Fruit fly (Drosophila melanogaster) whole organism, embryonic: ENCODE data around the gene CG46439.
A peak's percentile ranks its signal among the peaks of the same experiment; 100 is the strongest.

Experiments used
- Ada2b ChIP-seq: fragments of 200-800 bp; sonication (Bioruptor generic); IDR thresholded peaks from 2 replicates; pipeline ENCODE4 v1.3.6; 2022; ENCODE audit warnings: missing biosample characterization, missing genetic modification characterization
- Bgb ChIP-seq: fragments of 200-800 bp; sonication (Bioruptor generic); IDR thresholded peaks from 2 replicates; pipeline ENCODE4 v1.3.6; 2022; ENCODE audit warnings: missing biosample characterization, missing genetic modification characterization; ENCODE audit not compliant: partially characterized antibody
- CG10366 ChIP-seq: fragments of 200-800 bp; sonication (Bioruptor generic); IDR thresholded peaks from 2 replicates; pipeline ENCODE4 v1.3.6; 2022; ENCODE audit warnings: missing biosample characterization, missing genetic modification characterization
- CG10654 ChIP-seq: fragments of 200-800 bp; sonication (Bioruptor generic); optimal IDR thresholded peaks from 2 replicates; lab custom pipeline; 2016; ENCODE audit warnings: missing biosample characterization, missing genetic modification characterization
- CG1602 ChIP-seq: fragments of 200-800 bp; sonication (Bioruptor generic); optimal IDR thresholded peaks from 3 replicates; lab custom pipeline; 2016; ENCODE audit warnings: missing biosample characterization, missing genetic modification characterization
- CG17359 ChIP-seq: fragments of 200-800 bp; sonication (Bioruptor generic); optimal IDR thresholded peaks from 3 replicates; lab custom pipeline; 2018; ENCODE audit warnings: missing biosample characterization, mild to moderate bottlenecking, missing genetic modification characterization, moderate library complexity
- CG17568 ChIP-seq: fragments of 200-800 bp; sonication (Bioruptor generic); optimal IDR thresholded peaks from 2 replicates; lab custom pipeline; 2018; ENCODE audit warnings: missing biosample characterization, mild to moderate bottlenecking, missing genetic modification characterization, moderate library complexity
- CG1832 ChIP-seq: fragments of 200-800 bp; sonication (Bioruptor generic); optimal IDR thresholded peaks from 2 replicates; lab custom pipeline; 2017; ENCODE audit warnings: missing biosample characterization, mild to moderate bottlenecking, missing genetic modification characterization, inconsistent platforms
- CG2129 ChIP-seq: fragments of 200-800 bp; sonication (Bioruptor generic); IDR thresholded peaks from 2 replicates; pipeline ENCODE4 v1.3.6; 2022; ENCODE audit warnings: missing biosample characterization, missing genetic modification characterization; ENCODE audit not compliant: partially characterized antibody
- CG30431 ChIP-seq: fragments of 200-800 bp; sonication (Bioruptor generic); optimal IDR thresholded peaks from 2 replicates; lab custom pipeline; 2017; ENCODE audit warnings: missing biosample characterization, missing genetic modification characterization
- CG31365 ChIP-seq: fragments of 200-800 bp; sonication (Bioruptor generic); optimal IDR thresholded peaks from 2 replicates; lab custom pipeline; 2018; ENCODE audit warnings: missing biosample characterization, mild to moderate bottlenecking, missing genetic modification characterization
- CG33213 ChIP-seq: fragments of 200-800 bp; sonication (Bioruptor generic); optimal IDR thresholded peaks from 3 replicates; lab custom pipeline; 2016; ENCODE audit warnings: missing biosample characterization, missing genetic modification characterization
- CG4424 ChIP-seq: fragments of 200-800 bp; sonication (Bioruptor generic); optimal IDR thresholded peaks from 3 replicates; lab custom pipeline; 2016; ENCODE audit warnings: missing biosample characterization, missing genetic modification characterization
- CG5245 ChIP-seq: fragments of 200-800 bp; sonication (Bioruptor generic); optimal IDR thresholded peaks from 3 replicates; lab custom pipeline; 2016; ENCODE audit warnings: missing biosample characterization, missing genetic modification characterization
- CG6689 ChIP-seq: fragments of 200-800 bp; sonication (Bioruptor generic); IDR thresholded peaks from 2 replicates; pipeline ENCODE4 v1.3.6; 2022; ENCODE audit warnings: missing biosample characterization, missing genetic modification characterization
- CG6813 ChIP-seq: fragments of 200-800 bp; sonication (Bioruptor generic); optimal IDR thresholded peaks from 2 replicates; lab custom pipeline; 2017; ENCODE audit warnings: missing biosample characterization, missing genetic modification characterization, mild to moderate bottlenecking, moderate library complexity, missing genetic modification reagents
- CG7372 ChIP-seq: fragments of 200-800 bp; sonication (Bioruptor generic); IDR thresholded peaks from 2 replicates; pipeline ENCODE4 v1.3.6; 2022; ENCODE audit warnings: missing biosample characterization, missing genetic modification characterization
- CHES-1-like ChIP-seq: fragments of 200-800 bp; sonication (Bioruptor generic); optimal IDR thresholded peaks from 2 replicates; lab custom pipeline; 2016; ENCODE audit warnings: missing biosample characterization, missing genetic modification characterization
- Chrac-16 ChIP-seq: fragments of 200-800 bp; sonication (Bioruptor generic); optimal IDR thresholded peaks from 3 replicates; lab custom pipeline; 2016; ENCODE audit warnings: missing biosample characterization, missing genetic modification characterization
- Ets65A ChIP-seq: fragments of 200-800 bp; sonication (Bioruptor generic); peaks from one replicate; lab custom pipeline; 2016; ENCODE audit warnings: missing biosample characterization, missing genetic modification characterization
- GATAe ChIP-seq: fragments of 200-800 bp; sonication (Bioruptor generic); conservative IDR thresholded peaks from 2 replicates; pipeline ENCODE4 v1.3.6; 2022; ENCODE audit warnings: missing biosample characterization, missing genetic modification characterization
- HHEX ChIP-seq: fragments of 200-800 bp; sonication (Bioruptor generic); optimal IDR thresholded peaks from 3 replicates; lab custom pipeline; 2017; ENCODE audit warnings: missing biosample characterization, mild to moderate bottlenecking, missing genetic modification characterization, missing genetic modification reagents
- HmgD ChIP-seq: fragments of 200-800 bp; sonication (Bioruptor generic); optimal IDR thresholded peaks from 3 replicates; lab custom pipeline; 2016; ENCODE audit warnings: missing biosample characterization, missing genetic modification characterization
- Nf-YB ChIP-seq: fragments of 200-800 bp; sonication (Bioruptor generic); optimal IDR thresholded peaks from 3 replicates; lab custom pipeline; 2019; ENCODE audit warnings: missing biosample characterization, mild to moderate bottlenecking, missing genetic modification characterization, moderate library complexity
- Oaz ChIP-seq: fragments of 200-800 bp; sonication (Bioruptor generic); IDR thresholded peaks from 2 replicates; pipeline ENCODE4 v1.3.6; 2022; ENCODE audit warnings: missing biosample characterization, missing genetic modification characterization
- PHDP ChIP-seq: fragments of 200-800 bp; sonication (Bioruptor generic); optimal IDR thresholded peaks from 3 replicates; lab custom pipeline; 2018; ENCODE audit warnings: missing biosample characterization, mild to moderate bottlenecking, missing genetic modification characterization, moderate library complexity
- Ptx1 ChIP-seq: fragments of 200-800 bp; sonication (Bioruptor generic); IDR thresholded peaks from 2 replicates; pipeline ENCODE4 v1.3.6; 2022; ENCODE audit warnings: missing biosample characterization, missing genetic modification characterization
- Usf ChIP-seq: fragments of 200-800 bp; sonication (Bioruptor generic); optimal IDR thresholded peaks from 2 replicates; lab custom pipeline; 2017; ENCODE audit warnings: missing genotype, missing biosample characterization, missing genetic modification characterization
- Vsx1 ChIP-seq: fragments of 200-800 bp; sonication (Bioruptor generic); optimal IDR thresholded peaks from 2 replicates; lab custom pipeline; 2017; ENCODE audit warnings: missing biosample characterization, mild to moderate bottlenecking, missing genetic modification characterization, missing genetic modification reagents
- ara ChIP-seq: fragments of 200-800 bp; sonication (Bioruptor generic); IDR thresholded peaks from 2 replicates; pipeline ENCODE4 v1.3.6; 2022; ENCODE audit warnings: missing biosample characterization, missing genetic modification characterization
- bab2 ChIP-seq: fragments of 200-800 bp; sonication (Bioruptor generic); optimal IDR thresholded peaks from 2 replicates; lab custom pipeline; 2016; ENCODE audit warnings: missing biosample characterization, missing genetic modification characterization
- cad ChIP-seq: fragments of >200 bp; optimal IDR thresholded peaks from 2 replicates; lab custom pipeline; 2017; ENCODE audit warnings: missing biosample characterization, missing genetic modification characterization
- crc ChIP-seq: fragments of 200-800 bp; sonication (Bioruptor generic); optimal IDR thresholded peaks from 2 replicates; lab custom pipeline; 2016; ENCODE audit warnings: missing biosample characterization, missing genetic modification characterization
- fd64A ChIP-seq: fragments of 200-800 bp; sonication (Bioruptor generic); optimal IDR thresholded peaks from 3 replicates; lab custom pipeline; 2018; ENCODE audit warnings: missing biosample characterization, mild to moderate bottlenecking, missing genetic modification characterization
- ham ChIP-seq: fragments of 200-800 bp; sonication (Bioruptor generic); IDR thresholded peaks from 2 replicates; pipeline ENCODE4 v1.3.6; 2022; ENCODE audit warnings: missing biosample characterization, missing genetic modification characterization
- hb ChIP-seq: fragments of 200-800 bp; sonication (Bioruptor generic); IDR thresholded peaks from 3 replicates; pipeline ENCODE4 v1.3.6; 2022; ENCODE audit warnings: missing biosample characterization, missing genetic modification characterization; ENCODE audit not compliant: partially characterized antibody
- hbn ChIP-seq: fragments of 200-800 bp; sonication (Bioruptor generic); IDR thresholded peaks from 2 replicates; pipeline ENCODE4 v1.3.6; 2022; ENCODE audit warnings: missing biosample characterization, missing genetic modification characterization; ENCODE audit not compliant: partially characterized antibody
- lbe ChIP-seq: fragments of 200-800 bp; sonication (Bioruptor generic); optimal IDR thresholded peaks from 2 replicates; lab custom pipeline; 2016; ENCODE audit warnings: missing biosample characterization, mild to moderate bottlenecking, missing genetic modification characterization
- lilli ChIP-seq: fragments of 200-800 bp; sonication (Bioruptor generic); optimal IDR thresholded peaks from 3 replicates; lab custom pipeline; 2016; ENCODE audit warnings: missing biosample characterization, missing genetic modification characterization
- lmd ChIP-seq: fragments of 200-800 bp; sonication (Bioruptor generic); IDR thresholded peaks from 2 replicates; pipeline ENCODE4 v1.3.6; 2022; ENCODE audit warnings: missing biosample characterization, missing genetic modification characterization
- mam ChIP-seq: fragments of 200-800 bp; sonication (Bioruptor generic); optimal IDR thresholded peaks from 3 replicates; lab custom pipeline; 2016; ENCODE audit warnings: missing biosample characterization, missing genetic modification characterization
- mld ChIP-seq: fragments of 200-800 bp; sonication (Bioruptor generic); IDR thresholded peaks from 3 replicates; pipeline ENCODE4 v1.3.6; 2022; ENCODE audit warnings: missing biosample characterization, missing genetic modification characterization; ENCODE audit not compliant: partially characterized antibody
- nau ChIP-seq: fragments of 200-800 bp; sonication (Bioruptor generic); optimal IDR thresholded peaks from 3 replicates; lab custom pipeline; 2017; ENCODE audit warnings: missing biosample characterization, mild to moderate bottlenecking, missing genetic modification characterization, missing genetic modification reagents
- nerfin-2 ChIP-seq: fragments of 200-800 bp; sonication (Bioruptor generic); IDR thresholded peaks from 2 replicates; pipeline ENCODE4 v1.3.6; 2022; ENCODE audit warnings: missing biosample characterization, missing genetic modification characterization; ENCODE audit not compliant: partially characterized antibody
- salm ChIP-seq: fragments of 200-800 bp; sonication (Bioruptor generic); optimal IDR thresholded peaks from 2 replicates; lab custom pipeline; 2018; ENCODE audit warnings: missing biosample characterization, mild to moderate bottlenecking, missing genetic modification characterization
- sd ChIP-seq: fragments of 200-800 bp; sonication (Bioruptor generic); optimal IDR thresholded peaks from 3 replicates; lab custom pipeline; 2018; ENCODE audit warnings: missing biosample characterization, mild to moderate bottlenecking, missing genetic modification characterization, moderate library complexity
- slbo ChIP-seq: fragments of 200-800 bp; sonication (Bioruptor generic); IDR thresholded peaks from 2 replicates; pipeline ENCODE4 v1.3.6; 2022; ENCODE audit warnings: missing biosample characterization, missing genetic modification characterization
- so ChIP-seq: fragments of 200-800 bp; sonication (Bioruptor generic); IDR thresholded peaks from 3 replicates; pipeline ENCODE4 v1.3.6; 2022; ENCODE audit warnings: missing biosample characterization, missing genetic modification characterization
- sug ChIP-seq: fragments of 200-800 bp; optimal IDR thresholded peaks from 2 replicates; lab custom pipeline; 2019; ENCODE audit warnings: missing biosample characterization, mild to moderate bottlenecking, missing genetic modification characterization, moderate library complexity
- trh ChIP-seq: fragments of 200-800 bp; sonication (Bioruptor generic); optimal IDR thresholded peaks from 2 replicates; lab custom pipeline; 2016; ENCODE audit warnings: missing biosample characterization, missing genetic modification characterization

Gene CG46439

dm6 chr3L:11097982-11098663 is 2.1 kb upstream of the CG46439 start, which contains the start of the genes Irbp18 and APP-BP1 (continued):
- peak; percentile 91 for TF ChIP-seq so (GFP tag; lab: Robert Waterston, UW)
- no peak; the same call in 1 of the 2 replicates for TF ChIP-seq GATAe
- peak; percentile 97 for TF ChIP-seq lilli (GFP tag; lab: Kevin White, UChicago)
- TF ChIP-seq Ada2b (GFP tag; lab: Robert Waterston, UW), result peak; percentile 87
- no peak for TF ChIP-seq nerfin-2 (GFP tag; lab: Robert Waterston, UW)
- TF ChIP-seq Ets65A (GFP tag; lab: Kevin White, UChicago), result peak; percentile 99
- peak; percentile 87 for TF ChIP-seq CG5245 (GFP tag; lab: Kevin White, UChicago)
- peak; percentile 89 for TF ChIP-seq sug (tag; lab: Kevin White, UChicago)
- peak; percentile 96 for TF ChIP-seq mam
- TF ChIP-seq CG1832 (GFP tag; lab: Kevin White, UChicago), result no peak
- peak; percentile 94 for TF ChIP-seq CG30431
- peak; percentile 93 for TF ChIP-seq Chrac-16
- TF ChIP-seq lmd (GFP tag; lab: Robert Waterston, UW), result peak; percentile 86
- 0 out of 2 replicates have a peak, but pooled peaks have one; percentile 25 for TF ChIP-seq hbn (GFP tag; lab: Robert Waterston, UW)
- TF ChIP-seq CG6813 (GFP tag; lab: Kevin White, UChicago), result peak; percentile 83
- 0 out of 2 replicates have a peak, but pooled peaks have one; percentile 11 for TF ChIP-seq Bgb (GFP tag; lab: Robert Waterston, UW)
- peak; percentile 88 for TF ChIP-seq slbo (GFP tag; lab: Robert Waterston, UW)
- TF ChIP-seq Oaz (GFP tag; lab: Robert Waterston, UW), result peak; percentile 70
- TF ChIP-seq fd64A (GFP tag; lab: Kevin White, UChicago), result peak; percentile 81
- peak; percentile 84 for TF ChIP-seq Vsx1 (GFP tag; lab: Kevin White, UChicago)
- TF ChIP-seq salm, result peak; percentile 78
- peak; percentile 91 for TF ChIP-seq CG6689
- peak; percentile 61 for TF ChIP-seq HmgD (GFP tag; lab: Kevin White, UChicago)
- TF ChIP-seq cad (GFP tag; lab: Kevin White, UChicago), result no peak
- TF ChIP-seq bab2 (GFP tag; lab: Kevin White, UChicago), result peak; percentile 93
- peak; percentile 84 for TF ChIP-seq CG10366 (GFP tag; lab: Robert Waterston, UW)
- TF ChIP-seq CG2129 (GFP tag; lab: Robert Waterston, UW), result no peak
- TF ChIP-seq trh (GFP tag; lab: Kevin White, UChicago), result peak; percentile 91
- TF ChIP-seq mld (GFP tag; lab: Robert Waterston, UW), result no peak
- TF ChIP-seq ara, result peak; percentile 84
- TF ChIP-seq CG17568 (GFP tag; lab: Kevin White, UChicago), result peak; percentile 87
- peak; percentile 92 for TF ChIP-seq nau (GFP tag; lab: Kevin White, UChicago)
- TF ChIP-seq hb (GFP tag; lab: Robert Waterston, UW), result no peak
- TF ChIP-seq lbe (GFP tag; lab: Kevin White, UChicago), result peak; percentile 92
- TF ChIP-seq HHEX (GFP tag; lab: Kevin White, UChicago), result peak; percentile 93
- peak; percentile 93 for TF ChIP-seq CG17359 (tag; lab: Kevin White, UChicago)
- TF ChIP-seq CG33213, result peak; percentile 88
- TF ChIP-seq Ptx1, result peak; percentile 90
- peak; percentile 84 for TF ChIP-seq CG7372 (GFP tag; lab: Robert Waterston, UW)
- peak; percentile 86 for TF ChIP-seq Usf
- peak; percentile 91 for TF ChIP-seq crc (GFP tag; lab: Kevin White, UChicago)
- TF ChIP-seq PHDP (tag; lab: Kevin White, UChicago), result peak; percentile 92
- peak; percentile 78 for TF ChIP-seq Nf-YB (GFP tag; lab: Kevin White, UChicago)
- TF ChIP-seq CG31365, result peak; percentile 69
- TF ChIP-seq ham (GFP tag; lab: Robert Waterston, UW), result no peak
- peak; percentile 93 for TF ChIP-seq CG10654 (GFP tag; lab: Kevin White, UChicago)
- peak; percentile 94 for TF ChIP-seq CG1602 (GFP tag; lab: Kevin White, UChicago)
- peak; percentile 89 for TF ChIP-seq CHES-1-like
- no peak for TF ChIP-seq sd
- TF ChIP-seq CG4424 (GFP tag; lab: Kevin White, UChicago), result peak; percentile 96
